Fruit fly (Drosophila melanogaster) whole organism, embryonic: ENCODE measurements around the gene CG31804.

Experiments used
- ATbp ChIP-seq: fragments of 200-800 bp; sonication (Bioruptor generic); optimal IDR thresholded peaks from 2 replicates; lab custom pipeline; 2017; ENCODE audit warnings: missing biosample characterization, mild to moderate bottlenecking, missing genetic modification characterization, missing genetic modification reagents
- Ada2b ChIP-seq: fragments of 200-800 bp; sonication (Bioruptor generic); IDR thresholded peaks from 2 replicates; pipeline ENCODE4 v1.3.6; 2022; ENCODE audit warnings: missing biosample characterization, missing genetic modification characterization
- Bgb ChIP-seq: fragments of 200-800 bp; sonication (Bioruptor generic); IDR thresholded peaks from 2 replicates; pipeline ENCODE4 v1.3.6; 2022; ENCODE audit warnings: missing biosample characterization, missing genetic modification characterization; ENCODE audit not compliant: partially characterized antibody
- BtbVII ChIP-seq: fragments of 200-800 bp; sonication (Bioruptor generic); optimal IDR thresholded peaks from 3 replicates; lab custom pipeline; 2017; ENCODE audit warnings: missing biosample characterization, mild to moderate bottlenecking, missing genetic modification characterization
- CG10209 ChIP-seq: fragments of 200-800 bp; sonication (Bioruptor generic); optimal IDR thresholded peaks from 3 replicates; lab custom pipeline; 2017; ENCODE audit warnings: missing biosample characterization, mild to moderate bottlenecking, missing genetic modification characterization, missing genetic modification reagents
- CG1024 ChIP-seq: fragments of 200-800 bp; sonication (Bioruptor generic); IDR thresholded peaks from 2 replicates; pipeline ENCODE4 v1.3.6; 2022; ENCODE audit warnings: missing biosample characterization, missing genetic modification characterization
- CG10267 ChIP-seq: fragments of 200-800 bp; sonication (Bioruptor generic); optimal IDR thresholded peaks from 2 replicates; lab custom pipeline; 2018; ENCODE audit warnings: missing biosample characterization, mild to moderate bottlenecking, missing genetic modification characterization, moderate library complexity
- CG11695 ChIP-seq: fragments of 200-800 bp; sonication (Bioruptor generic); IDR thresholded peaks from 3 replicates; pipeline ENCODE4 v1.3.6; 2022; ENCODE audit warnings: missing biosample characterization, missing genetic modification characterization
- CG12104 ChIP-seq: fragments of 200-800 bp; sonication (Bioruptor generic); optimal IDR thresholded peaks from 3 replicates; lab custom pipeline; 2016; ENCODE audit warnings: missing biosample characterization, missing genetic modification characterization
- CG1233 ChIP-seq: fragments of 200-800 bp; sonication (Bioruptor generic); optimal IDR thresholded peaks from 4 replicates; lab custom pipeline; 2018; ENCODE audit warnings: missing biosample characterization, mild to moderate bottlenecking, missing genetic modification characterization
- CG13287 ChIP-seq: fragments of 200-800 bp; sonication (Bioruptor generic); IDR thresholded peaks from 2 replicates; pipeline ENCODE4 v1.3.6; 2022; ENCODE audit warnings: missing biosample characterization, missing genetic modification characterization; ENCODE audit not compliant: partially characterized antibody
- CG14014 ChIP-seq: fragments of 200-800 bp; sonication (Bioruptor generic); IDR thresholded peaks from 2 replicates; pipeline ENCODE4 v1.3.6; 2022; ENCODE audit warnings: missing biosample characterization, missing genetic modification characterization
- CG14667 ChIP-seq: fragments of 200-800 bp; sonication (Bioruptor generic); IDR thresholded peaks from 2 replicates; pipeline ENCODE4 v1.3.6; 2022; ENCODE audit warnings: missing biosample characterization, missing genetic modification characterization
- CG15514 ChIP-seq: fragments of 200-800 bp; sonication (Bioruptor generic); optimal IDR thresholded peaks from 3 replicates; lab custom pipeline; 2017; ENCODE audit warnings: missing biosample characterization, missing genetic modification characterization, mild to moderate bottlenecking, moderate library complexity, missing genetic modification reagents
- CG17186 ChIP-seq: fragments of 200-800 bp; sonication (Bioruptor generic); optimal IDR thresholded peaks from 3 replicates; lab custom pipeline; 2017; ENCODE audit warnings: missing biosample characterization, missing genetic modification reagents, missing genetic modification characterization
- CG2129 ChIP-seq: fragments of 200-800 bp; sonication (Bioruptor generic); IDR thresholded peaks from 2 replicates; pipeline ENCODE4 v1.3.6; 2022; ENCODE audit warnings: missing biosample characterization, missing genetic modification characterization; ENCODE audit not compliant: partially characterized antibody
- CG30403 ChIP-seq: fragments of 200-800 bp; sonication (Bioruptor generic); optimal IDR thresholded peaks from 3 replicates; lab custom pipeline; 2016; ENCODE audit warnings: missing biosample characterization, missing genetic modification characterization
- CG34422 ChIP-seq: fragments of 200-800 bp; sonication (Bioruptor generic); IDR thresholded peaks from 3 replicates; pipeline ENCODE4 v1.3.6; 2022; ENCODE audit warnings: missing biosample characterization, missing genetic modification characterization
- CG42726 ChIP-seq: fragments of 200-800 bp; sonication (Bioruptor generic); IDR thresholded peaks from 2 replicates; pipeline ENCODE4 v1.3.6; 2022; ENCODE audit warnings: missing biosample characterization, missing genetic modification characterization; ENCODE audit not compliant: partially characterized antibody
- CG5180 ChIP-seq: fragments of 200-800 bp; sonication (Bioruptor generic); optimal IDR thresholded peaks from 3 replicates; lab custom pipeline; 2017; ENCODE audit warnings: missing biosample characterization, missing genetic modification characterization, mild to moderate bottlenecking, moderate library complexity, missing genetic modification reagents
- CG6791 ChIP-seq: fragments of 200-800 bp; sonication (Bioruptor generic); IDR thresholded peaks from 3 replicates; pipeline ENCODE4 v1.3.6; 2022; ENCODE audit warnings: missing biosample characterization, missing genetic modification characterization; ENCODE audit not compliant: partially characterized antibody
- CG8765 ChIP-seq: fragments of 200-800 bp; sonication (Bioruptor generic); IDR thresholded peaks from 2 replicates; pipeline ENCODE4 v1.3.6; 2022; ENCODE audit warnings: missing biosample characterization, missing genetic modification characterization
- CG9609 ChIP-seq: fragments of 200-800 bp; sonication (Bioruptor generic); optimal IDR thresholded peaks from 3 replicates; lab custom pipeline; 2016; ENCODE audit warnings: missing biosample characterization, missing genetic modification characterization
- CG9797 ChIP-seq: fragments of 200-800 bp; sonication (Bioruptor generic); optimal IDR thresholded peaks from 3 replicates; lab custom pipeline; 2018; ENCODE audit warnings: missing biosample characterization, mild to moderate bottlenecking, missing genetic modification characterization
- CTCF ChIP-seq: fragments of 200-800 bp; sonication (Bioruptor generic); optimal IDR thresholded peaks from 2 replicates; lab custom pipeline; 2017; ENCODE audit warnings: missing biosample characterization, mild to moderate bottlenecking, missing genetic modification characterization, moderate library complexity
- CkIIα-i1 ChIP-seq: fragments of 200-800 bp; sonication (Bioruptor generic); IDR thresholded peaks from 2 replicates; pipeline ENCODE4 v1.3.6; 2022; ENCODE audit warnings: missing biosample characterization, missing genetic modification characterization
- Dbx ChIP-seq: fragments of 200-800 bp; sonication (Bioruptor generic); IDR thresholded peaks from 3 replicates; pipeline ENCODE4 v1.3.6; 2022; ENCODE audit warnings: missing biosample characterization, missing genetic modification characterization
- ERR ChIP-seq: fragments of 200-800 bp; sonication (Bioruptor generic); optimal IDR thresholded peaks from 2 replicates; lab custom pipeline; 2016; ENCODE audit warnings: missing biosample characterization, missing genetic modification characterization
- Elba2 ChIP-seq: fragments of 200-800 bp; sonication (Bioruptor generic); optimal IDR thresholded peaks from 3 replicates; lab custom pipeline; 2016; ENCODE audit warnings: missing biosample characterization, missing genetic modification characterization
- Fer3 ChIP-seq: fragments of 200-800 bp; sonication (Bioruptor generic); optimal IDR thresholded peaks from 2 replicates; lab custom pipeline; 2018; ENCODE audit warnings: missing biosample characterization, mild to moderate bottlenecking, missing genetic modification characterization, moderate library complexity
- Gsc ChIP-seq: fragments of 200-800 bp; sonication (Bioruptor generic); IDR thresholded peaks from 2 replicates; pipeline ENCODE4 v1.3.6; 2022; ENCODE audit warnings: missing biosample characterization, missing genetic modification characterization
- Gug ChIP-seq: fragments of 200-800 bp; sonication (Bioruptor generic); IDR thresholded peaks from 4 replicates; pipeline ENCODE4 v1.3.6; 2022; ENCODE audit warnings: missing biosample characterization, missing genetic modification characterization
- HmgD ChIP-seq: fragments of 200-800 bp; sonication (Bioruptor generic); optimal IDR thresholded peaks from 3 replicates; lab custom pipeline; 2016; ENCODE audit warnings: missing biosample characterization, missing genetic modification characterization
- Hsf ChIP-seq: fragments of 200-800 bp; sonication (Bioruptor generic); optimal IDR thresholded peaks from 3 replicates; lab custom pipeline; 2016; ENCODE audit warnings: missing biosample characterization, missing genetic modification characterization
- Oaz ChIP-seq: fragments of 200-800 bp; sonication (Bioruptor generic); IDR thresholded peaks from 2 replicates; pipeline ENCODE4 v1.3.6; 2022; ENCODE audit warnings: missing biosample characterization, missing genetic modification characterization
- Scr ChIP-seq: fragments of 200-800 bp; sonication (Bioruptor generic); IDR thresholded peaks from 2 replicates; pipeline ENCODE4 v1.3.6; 2022; ENCODE audit warnings: missing biosample characterization, missing genetic modification characterization; ENCODE audit not compliant: partially characterized antibody
- Sox100B ChIP-seq: fragments of 200-800 bp; sonication (Bioruptor generic); optimal IDR thresholded peaks from 3 replicates; lab custom pipeline; 2018; ENCODE audit warnings: missing biosample characterization, mild to moderate bottlenecking, missing genetic modification characterization
- crol ChIP-seq: fragments of 200-800 bp; sonication (Bioruptor generic); IDR thresholded peaks from 2 replicates; pipeline ENCODE4 v1.3.6; 2022; ENCODE audit warnings: missing biosample characterization, missing genetic modification characterization
- emc ChIP-seq: fragments of 200-800 bp; sonication (Bioruptor generic); optimal IDR thresholded peaks from 2 replicates; lab custom pipeline; 2016; ENCODE audit warnings: missing biosample characterization, missing genetic modification characterization
- gce ChIP-seq: fragments of 200-800 bp; sonication (Bioruptor generic); IDR thresholded peaks from 3 replicates; pipeline ENCODE4 v1.3.6; 2022; ENCODE audit warnings: missing biosample characterization, missing genetic modification characterization
- gcm ChIP-seq: fragments of 200-800 bp; sonication (Bioruptor generic); optimal IDR thresholded peaks from 2 replicates; lab custom pipeline; 2019; ENCODE audit warnings: missing biosample characterization, mild to moderate bottlenecking, missing genetic modification characterization, moderate library complexity
- gro ChIP-seq: fragments of 200-800 bp; sonication (Bioruptor generic); optimal IDR thresholded peaks from 2 replicates; lab custom pipeline; 2016; ENCODE audit warnings: missing biosample characterization, missing genetic modification characterization
- insv ChIP-seq, 2 experiments: fragments of 200-800 bp; sonication (Bioruptor generic); optimal IDR thresholded peaks; 3 replicates each; lab custom pipeline; 2016 to 2018; ENCODE audit warnings: missing biosample characterization in 2 of 2, missing genetic modification characterization in 2 of 2
- mam ChIP-seq: fragments of 200-800 bp; sonication (Bioruptor generic); optimal IDR thresholded peaks from 3 replicates; lab custom pipeline; 2016; ENCODE audit warnings: missing biosample characterization, missing genetic modification characterization
- pho ChIP-seq: fragments of 200-800 bp; sonication (Bioruptor generic); optimal IDR thresholded peaks from 2 replicates; lab custom pipeline; 2016; ENCODE audit warnings: missing biosample characterization, missing genetic modification characterization
- pita ChIP-seq: fragments of 200-800 bp; sonication (Bioruptor generic); optimal IDR thresholded peaks from 2 replicates; lab custom pipeline; 2017; ENCODE audit warnings: missing biosample characterization, mild to moderate bottlenecking, missing genetic modification characterization
- ranshi ChIP-seq: fragments of 200-800 bp; sonication (Bioruptor generic); IDR thresholded peaks from 2 replicates; pipeline ENCODE4 v1.3.6; 2022; ENCODE audit warnings: missing biosample characterization, missing genetic modification characterization
- rib ChIP-seq: fragments of 200-800 bp; sonication (Bioruptor generic); IDR thresholded peaks from 2 replicates; pipeline ENCODE4 v1.3.6; 2022; ENCODE audit warnings: missing biosample characterization, missing genetic modification characterization
- sim ChIP-seq: fragments of 200-800 bp; sonication (Bioruptor generic); IDR thresholded peaks from 2 replicates; pipeline ENCODE4 v1.3.6; 2022; ENCODE audit warnings: missing biosample characterization, missing genetic modification characterization
- ssp ChIP-seq: fragments of 200-800 bp; sonication (Bioruptor generic); IDR thresholded peaks from 2 replicates; pipeline ENCODE4 v1.3.6; 2022; ENCODE audit warnings: missing biosample characterization, missing genetic modification characterization
- trem ChIP-seq: fragments of 200-800 bp; optimal IDR thresholded peaks from 3 replicates; lab custom pipeline; 2019; ENCODE audit warnings: missing biosample characterization, mild to moderate bottlenecking, missing genetic modification characterization, moderate library complexity
- unpg ChIP-seq: fragments of 200-800 bp; sonication (Bioruptor generic); optimal IDR thresholded peaks from 3 replicates; lab custom pipeline; 2018; ENCODE audit warnings: missing biosample characterization, mild to moderate bottlenecking, missing genetic modification characterization, moderate library complexity
- vfl ChIP-seq: fragments of 200-800 bp; sonication (Bioruptor generic); optimal IDR thresholded peaks from 2 replicates; lab custom pipeline; 2016; ENCODE audit warnings: missing biosample characterization, missing genetic modification characterization

Gene CG31804

DNA sequence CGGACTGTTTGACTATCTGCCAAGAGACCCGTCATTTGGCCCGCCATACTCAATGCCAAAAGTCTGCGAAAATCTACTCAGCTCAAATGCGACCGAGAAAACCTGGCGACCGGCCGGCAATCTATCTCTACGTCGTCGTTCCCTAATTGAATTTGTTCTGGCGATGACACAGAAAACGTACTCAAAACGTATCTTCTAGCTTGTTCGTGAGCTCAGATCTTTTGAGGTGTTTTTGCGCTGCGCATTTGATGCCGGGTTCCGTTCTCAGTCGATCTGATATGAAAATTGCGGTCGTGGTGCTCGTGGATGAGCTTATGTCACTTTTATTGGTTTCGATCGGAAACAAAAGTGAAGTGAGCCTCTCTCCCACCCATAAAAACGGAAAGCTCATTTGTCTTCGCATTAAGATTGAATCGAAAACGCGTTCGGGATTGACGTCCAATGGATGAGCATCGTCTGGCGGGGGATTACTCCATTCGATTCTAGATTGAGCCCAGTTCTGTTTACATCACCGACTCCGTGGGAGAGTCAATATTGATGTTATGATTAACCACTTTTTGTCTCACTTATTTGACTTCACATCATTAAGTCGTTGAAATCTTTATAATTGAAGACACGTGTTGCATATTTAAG is 24.6 kb downstream of the CG31804 start (continued):
- TF ChIP-seq emc (GFP tag; lab: Kevin White, UChicago) (no peak), ERR (GFP tag; lab: Kevin White, UChicago) (no peak), gro (GFP tag; lab: Kevin White, UChicago) (peak; percentile 16), Gsc (GFP tag; lab: Robert Waterston, UW) (no peak), unpg (no peak), CkIIα-i1 (no peak), sim (no peak), CG9609 (no peak), CG42726 (GFP tag; lab: Robert Waterston, UW) (no peak), ATbp (GFP tag; lab: Kevin White, UChicago) (peak; percentile 27), pho (GFP tag; lab: Kevin White, UChicago) (no peak), ssp (GFP tag; lab: Robert Waterston, UW) (no peak), CTCF (no peak), gcm (GFP tag; lab: Kevin White, UChicago) (no peak), Hsf (GFP tag; lab: Kevin White, UChicago) (no peak), Oaz (no peak), CG8765 (GFP tag; lab: Robert Waterston, UW) (no peak), pita (GFP tag; lab: Kevin White, UChicago) (no peak), CG15514 (no peak), vfl (GFP tag; lab: Kevin White, UChicago) (no peak), CG30403 (no peak), CG5180 (GFP tag; lab: Kevin White, UChicago) (no peak), CG34422 (GFP tag; lab: Robert Waterston, UW) (no peak), Scr (GFP tag; lab: Robert Waterston, UW) (no peak), CG14667 (GFP tag; lab: Robert Waterston, UW) (no peak), Elba2 (GFP tag; lab: Kevin White, UChicago) (no peak), mam (no peak), Gug (no peak), ranshi (GFP tag; lab: Robert Waterston, UW) (no peak), rib (GFP tag; lab: Robert Waterston, UW) (no peak), Ada2b (no peak), CG12104 (GFP tag; lab: Kevin White, UChicago) (no peak), CG1233 (GFP tag; lab: Kevin White, UChicago) (peak; percentile 29), CG2129 (GFP tag; lab: Robert Waterston, UW) (no peak), CG17186 (GFP tag; lab: Kevin White, UChicago) (no peak), Sox100B (GFP tag; lab: Kevin White, UChicago) (peak; percentile 8), CG10267 (no peak), CG1024 (GFP tag; lab: Robert Waterston, UW) (no peak)

DNA sequence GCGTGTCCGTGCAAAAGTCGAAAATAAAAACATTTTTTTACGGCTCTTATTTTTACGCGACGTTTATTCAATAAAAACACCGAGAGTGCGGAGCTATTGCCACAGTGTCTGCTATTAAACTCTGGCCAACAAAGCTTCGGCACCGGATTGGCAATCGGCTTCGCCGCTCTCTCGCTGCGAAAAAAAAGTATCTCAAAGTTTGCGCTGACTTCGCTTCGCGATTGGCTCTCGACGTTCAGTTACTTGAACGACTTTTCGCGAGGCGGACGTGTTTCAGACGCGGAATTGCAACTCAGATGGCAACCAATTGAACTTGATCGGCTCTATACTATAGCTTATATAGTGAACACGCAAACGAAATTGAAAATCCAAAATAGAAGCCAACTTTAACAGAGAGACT is 25.8 kb downstream of the CG31804 start:
- TF ChIP-seq insv (GFP tag; optimal IDR thresholded peaks at IDR 0.05; lab: Kevin White, UChicago) (no peak), trem (tag; lab: Kevin White, UChicago) (no peak), CG14014 (GFP tag; lab: Robert Waterston, UW) (peak; percentile 28; the same call in 1 of the 2 replicates), Dbx (GFP tag; lab: Robert Waterston, UW) (peak; percentile 45; the same call in 2 of the 3 replicates), CG1024 (GFP tag; lab: Robert Waterston, UW) (no peak), crol (GFP tag; lab: Robert Waterston, UW) (no peak), BtbVII (peak; percentile 11), CG11695 (GFP tag; lab: Robert Waterston, UW) (no peak), CG9797 (GFP tag; lab: Kevin White, UChicago) (no peak), CG13287 (GFP tag; lab: Robert Waterston, UW) (peak; percentile 37; the same call in 1 of the 2 replicates), CG10209 (no peak), CG42726 (GFP tag; lab: Robert Waterston, UW) (no peak; the same call in 1 of the 2 replicates), gce (GFP tag; lab: Robert Waterston, UW) (no peak), Fer3 (no peak), Bgb (peak; percentile 55; the same call in 1 of the 2 replicates), CG6791 (GFP tag; lab: Robert Waterston, UW) (no peak), HmgD (GFP tag; lab: Kevin White, UChicago) (no peak)
